Fruit fly (Drosophila melanogaster) whole organism, adult: ENCODE data around the gene Der-2.
A peak's percentile ranks its signal among the peaks of the same experiment; 100 is the strongest.

Source experiments
- CG11617 ChIP-seq: fragments of 200-800 bp; sonication (Bioruptor generic); optimal IDR thresholded peaks from 2 replicates; lab custom pipeline; 2017; ENCODE audit warnings: mild to moderate bottlenecking, missing biosample characterization, missing genetic modification reagents, missing genetic modification characterization
- CG12768 ChIP-seq: fragments of 200-800 bp; sonication (Bioruptor generic); optimal IDR thresholded peaks from 2 replicates; lab custom pipeline; 2017; ENCODE audit warnings: missing biosample characterization, missing genetic modification characterization, mild to moderate bottlenecking, moderate library complexity, missing genetic modification reagents
- CG14711 ChIP-seq: fragments of 200-800 bp; sonication (Bioruptor generic); optimal IDR thresholded peaks from 2 replicates; lab custom pipeline; 2018; ENCODE audit warnings: missing biosample characterization, mild to moderate bottlenecking, missing genetic modification characterization, moderate library complexity
- CG1620 ChIP-seq: fragments of 200-800 bp; sonication (Bioruptor generic); optimal IDR thresholded peaks from 2 replicates; lab custom pipeline; 2016; ENCODE audit warnings: missing biosample characterization, missing genetic modification characterization
- CG33017 ChIP-seq: fragments of 200-800 bp; sonication (Bioruptor generic); optimal IDR thresholded peaks from 2 replicates; lab custom pipeline; 2018; ENCODE audit warnings: missing biosample characterization, mild to moderate bottlenecking, missing genetic modification characterization, moderate library complexity
- CG5204 ChIP-seq: fragments of 200-800 bp; sonication (Bioruptor generic); optimal IDR thresholded peaks from 2 replicates; lab custom pipeline; 2016; ENCODE audit warnings: missing biosample characterization, missing genetic modification characterization
- CG7045 ChIP-seq: fragments of 200-800 bp; sonication (Bioruptor generic); optimal IDR thresholded peaks from 2 replicates; lab custom pipeline; 2017; ENCODE audit warnings: missing biosample characterization, mild to moderate bottlenecking, missing genetic modification characterization
- CG7101 ChIP-seq: fragments of 200-800 bp; sonication (Bioruptor generic); optimal IDR thresholded peaks from 2 replicates; lab custom pipeline; 2018; ENCODE audit warnings: missing biosample characterization, mild to moderate bottlenecking, missing genetic modification characterization, moderate library complexity
- Clk ChIP-seq: fragments of 200-800 bp; sonication (Bioruptor generic); optimal IDR thresholded peaks from 2 replicates; lab custom pipeline; 2017; ENCODE audit warnings: missing biosample characterization, missing genetic modification characterization
- Crg-1 ChIP-seq: fragments of 200-800 bp; sonication (Bioruptor generic); optimal IDR thresholded peaks from 2 replicates; lab custom pipeline; 2016; ENCODE audit warnings: missing biosample characterization, missing genetic modification characterization
- Hr96 ChIP-seq: fragments of 200-800 bp; sonication (Bioruptor generic); optimal IDR thresholded peaks from 2 replicates; lab custom pipeline; 2016; ENCODE audit warnings: missing biosample characterization, missing genetic modification characterization
- Mnt ChIP-seq: fragments of 200-800 bp; sonication (Bioruptor generic); optimal IDR thresholded peaks from 2 replicates; lab custom pipeline; 2016; ENCODE audit warnings: missing biosample characterization, mild to moderate bottlenecking, missing genetic modification characterization
- bab1 ChIP-seq: fragments of 200-800 bp; sonication (Bioruptor generic); optimal IDR thresholded peaks from 3 replicates; lab custom pipeline; 2019; ENCODE audit warnings: missing biosample characterization, mild to moderate bottlenecking, missing genetic modification characterization, moderate library complexity
- cic ChIP-seq: fragments of 200-800 bp; sonication (Bioruptor generic); optimal IDR thresholded peaks from 2 replicates; lab custom pipeline; 2017; ENCODE audit warnings: missing biosample characterization, mild to moderate bottlenecking, missing genetic modification characterization, moderate library complexity
- cnc ChIP-seq, 2 experiments: fragments of >200 bp; optimal IDR thresholded peaks; 2 replicates each; lab custom pipeline; 2017
- kay ChIP-seq: fragments of 200-800 bp; sonication (Bioruptor generic); peaks from one replicate; lab custom pipeline; 2016; ENCODE audit warnings: missing biosample characterization, missing genetic modification characterization, borderline replicate concordance
- ovo ChIP-seq: fragments of 200-800 bp; sonication (Bioruptor generic); optimal IDR thresholded peaks from 2 replicates; lab custom pipeline; 2016; ENCODE audit warnings: missing biosample characterization, missing genetic modification characterization
- pad ChIP-seq: fragments of 200-800 bp; sonication (Bioruptor generic); optimal IDR thresholded peaks from 3 replicates; lab custom pipeline; 2017; ENCODE audit warnings: missing biosample characterization, missing genetic modification characterization, mild to moderate bottlenecking, moderate library complexity, missing genetic modification reagents
- tj ChIP-seq: fragments of 200-800 bp; sonication (Bioruptor generic); optimal IDR thresholded peaks from 3 replicates; lab custom pipeline; 2017; ENCODE audit warnings: missing biosample characterization, mild to moderate bottlenecking, missing genetic modification characterization, moderate library complexity
- toe ChIP-seq: fragments of 200-800 bp; sonication (Bioruptor generic); optimal IDR thresholded peaks from 2 replicates; lab custom pipeline; 2016; ENCODE audit warnings: missing biosample characterization, missing genetic modification characterization

The Der-2 gene

DNA sequence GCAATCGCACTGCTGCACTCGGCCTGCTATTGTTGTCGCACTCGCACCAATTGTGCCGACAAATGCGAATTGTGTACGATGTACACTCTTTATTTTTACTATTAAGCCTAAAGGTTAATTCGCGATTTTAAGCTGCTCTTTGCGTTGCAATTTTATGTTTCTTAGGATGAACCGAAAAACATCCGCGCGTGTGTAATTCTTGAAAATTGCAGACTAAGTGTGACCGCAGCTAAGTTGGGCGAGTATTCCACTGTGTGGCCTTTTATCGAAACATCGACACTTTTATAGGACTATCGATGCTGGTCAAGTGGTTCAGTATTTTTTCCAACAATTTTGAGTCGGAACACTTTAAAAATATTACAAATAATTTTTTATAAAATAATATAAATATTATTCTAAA is 30.4 kb downstream of the Der-2 start, which contains the start of gene Pak3:
Pak3 (minus strand) TSS at position 225 of the 400 bp plus-strand sequence.
- TF ChIP-seq ovo (GFP tag; lab: Kevin White, UChicago) (no peak), kay (GFP tag; lab: Kevin White, UChicago) (peak; percentile 44), Hr96 (no peak), Mnt (GFP tag; lab: Kevin White, UChicago) (no peak), toe (GFP tag; lab: Kevin White, UChicago) (no peak), bab1 (peak; percentile 66), CG11617 (GFP tag; lab: Kevin White, UChicago) (no peak), cic (GFP tag; lab: Kevin White, UChicago) (no peak), Clk (GFP tag; lab: Kevin White, UChicago) (no peak), pad (GFP tag; lab: Kevin White, UChicago) (no peak), CG1620 (GFP tag; lab: Kevin White, UChicago) (peak; percentile 9), CG12768 (GFP tag; lab: Kevin White, UChicago) (no peak), CG33017 (tag; lab: Kevin White, UChicago) (peak; percentile 9), CG7045 (GFP tag; lab: Kevin White, UChicago) (no peak), CG5204 (GFP tag; lab: Kevin White, UChicago) (no peak), CG7101 (tag; lab: Kevin White, UChicago) (peak; percentile 22), tj (GFP tag; lab: Kevin White, UChicago) (no peak), CG14711 (tag; lab: Kevin White, UChicago) (peak; percentile 18), Crg-1 (no peak), cnc (optimal IDR thresholded peaks at IDR 0.05; lab: Kevin White, UChicago) (no peak)

DNA sequence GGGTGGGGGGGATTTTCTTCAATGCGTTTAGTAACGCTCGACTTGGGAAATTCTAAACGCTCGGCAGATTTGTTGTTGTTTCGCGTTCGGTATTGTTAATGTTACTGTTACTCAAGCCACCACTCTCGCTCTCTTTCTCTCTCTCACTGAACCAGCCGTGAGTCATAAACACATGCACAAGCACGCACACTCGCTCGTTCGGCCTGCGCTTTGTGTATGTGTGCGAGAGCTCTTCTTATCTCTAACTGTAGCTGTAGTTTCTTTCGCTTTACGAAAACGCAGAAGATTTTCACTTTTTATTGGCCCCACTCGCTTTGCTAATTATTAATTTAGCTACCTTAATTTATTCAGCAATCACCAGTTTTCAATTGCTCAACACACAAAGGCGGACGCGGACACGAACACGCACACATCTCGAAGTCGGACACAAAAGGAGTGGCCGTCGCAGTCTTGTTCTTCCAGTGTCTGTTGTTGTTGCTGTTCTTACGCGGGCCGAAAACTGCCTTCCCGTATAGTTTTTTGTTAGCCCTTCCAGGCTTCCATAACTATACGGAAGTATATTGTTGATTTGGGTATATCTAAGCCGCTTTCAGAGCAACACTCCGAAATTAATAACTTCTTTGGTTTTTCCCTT is 31.0 kb downstream of the Der-2 start:
- no peak for TF ChIP-seq CG7101 (tag; lab: Kevin White, UChicago)
- no peak for TF ChIP-seq tj (GFP tag; lab: Kevin White, UChicago)
- TF ChIP-seq Hr96, result no peak
- peak; percentile 52 for TF ChIP-seq pad (GFP tag; lab: Kevin White, UChicago)
- TF ChIP-seq ovo (GFP tag; lab: Kevin White, UChicago), result peak; percentile 47
- TF ChIP-seq Mnt (GFP tag; lab: Kevin White, UChicago), result peak; percentile 32
- no peak for TF ChIP-seq Crg-1
- TF ChIP-seq CG33017 (tag; lab: Kevin White, UChicago), result no peak
- TF ChIP-seq kay (GFP tag; lab: Kevin White, UChicago), result peak; percentile 99
- TF ChIP-seq cic (GFP tag; lab: Kevin White, UChicago), result peak; percentile 41
- TF ChIP-seq bab1, result no peak
- TF ChIP-seq CG12768 (GFP tag; lab: Kevin White, UChicago), result peak; percentile 4
- no peak for TF ChIP-seq Clk (GFP tag; lab: Kevin White, UChicago)
- TF ChIP-seq CG14711 (tag; lab: Kevin White, UChicago), result no peak
- TF ChIP-seq CG7045 (GFP tag; lab: Kevin White, UChicago), result no peak
- TF ChIP-seq cnc (optimal IDR thresholded peaks at IDR 0.05; lab: Kevin White, UChicago), result no peak
- TF ChIP-seq CG5204 (GFP tag; lab: Kevin White, UChicago), result no peak
- no peak for TF ChIP-seq CG11617 (GFP tag; lab: Kevin White, UChicago)
- no peak for TF ChIP-seq CG1620 (GFP tag; lab: Kevin White, UChicago)
- TF ChIP-seq toe (GFP tag; lab: Kevin White, UChicago), result no peak

DNA sequence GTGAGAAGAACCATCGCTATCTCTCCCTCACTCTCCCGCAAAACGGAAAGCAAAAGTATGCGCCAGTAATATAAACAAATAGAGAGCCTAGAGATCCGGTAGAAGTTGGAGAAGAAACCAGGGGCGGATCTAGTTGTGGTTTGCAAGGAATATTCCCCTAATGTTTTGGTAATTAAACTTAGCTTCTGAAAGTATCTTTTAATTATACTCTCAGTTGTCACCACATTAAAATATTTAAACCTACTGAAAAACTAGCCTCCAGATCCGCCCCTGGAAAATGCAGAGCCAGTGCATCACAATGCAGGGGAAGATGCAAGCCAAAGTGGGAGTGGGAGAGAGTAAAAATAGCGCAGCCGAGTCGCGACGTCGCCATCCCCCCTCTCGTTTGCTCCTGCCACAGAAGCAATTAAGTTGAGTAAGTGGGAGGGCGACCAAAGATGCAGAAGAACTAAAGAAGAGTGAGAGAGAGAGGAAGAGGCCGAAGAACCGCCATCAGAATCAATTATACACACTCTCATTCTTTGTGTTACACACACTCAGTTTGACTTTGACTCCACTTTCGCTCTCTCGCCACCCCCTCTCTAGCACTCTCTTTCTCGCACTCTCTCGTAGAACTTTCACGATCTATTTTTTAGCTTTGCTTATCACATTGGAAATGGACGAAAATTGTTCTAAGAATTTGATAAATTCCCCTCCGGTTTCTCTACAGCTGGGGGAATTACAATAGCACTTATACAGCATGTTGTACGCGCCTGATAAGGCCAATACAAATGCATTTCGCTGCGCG is 34.6 kb downstream of the Der-2 start:
- TF ChIP-seq ovo (GFP tag; lab: Kevin White, UChicago), result peak; percentile 41
- peak; percentile 92 for TF ChIP-seq CG5204 (GFP tag; lab: Kevin White, UChicago)
- peak; percentile 66 for TF ChIP-seq cic (GFP tag; lab: Kevin White, UChicago)
- TF ChIP-seq CG7045 (GFP tag; lab: Kevin White, UChicago), result peak; percentile 92
- TF ChIP-seq Hr96, result peak; percentile 88
- TF ChIP-seq bab1, result peak; percentile 94
- peak; percentile 95 for TF ChIP-seq kay (GFP tag; lab: Kevin White, UChicago)
- no peak for TF ChIP-seq cnc (optimal IDR thresholded peaks at IDR 0.05; lab: Kevin White, UChicago)
- no peak for TF ChIP-seq tj (GFP tag; lab: Kevin White, UChicago)
- TF ChIP-seq Crg-1, result peak; percentile 86
- peak; percentile 90 for TF ChIP-seq CG12768 (GFP tag; lab: Kevin White, UChicago)
- TF ChIP-seq Clk (GFP tag; lab: Kevin White, UChicago), result peak; percentile 91
- peak; percentile 98 for TF ChIP-seq pad (GFP tag; lab: Kevin White, UChicago)
- TF ChIP-seq CG14711 (tag; lab: Kevin White, UChicago), result peak; percentile 93
- peak; percentile 90 for TF ChIP-seq toe (GFP tag; lab: Kevin White, UChicago)
- peak; percentile 97 for TF ChIP-seq CG7101 (tag; lab: Kevin White, UChicago)
- peak; percentile 96 for TF ChIP-seq CG33017 (tag; lab: Kevin White, UChicago)
- peak; percentile 74 for TF ChIP-seq Mnt (GFP tag; lab: Kevin White, UChicago)
- TF ChIP-seq CG1620 (GFP tag; lab: Kevin White, UChicago), result peak; percentile 92
- peak; percentile 83 for TF ChIP-seq CG11617 (GFP tag; lab: Kevin White, UChicago)

DNA sequence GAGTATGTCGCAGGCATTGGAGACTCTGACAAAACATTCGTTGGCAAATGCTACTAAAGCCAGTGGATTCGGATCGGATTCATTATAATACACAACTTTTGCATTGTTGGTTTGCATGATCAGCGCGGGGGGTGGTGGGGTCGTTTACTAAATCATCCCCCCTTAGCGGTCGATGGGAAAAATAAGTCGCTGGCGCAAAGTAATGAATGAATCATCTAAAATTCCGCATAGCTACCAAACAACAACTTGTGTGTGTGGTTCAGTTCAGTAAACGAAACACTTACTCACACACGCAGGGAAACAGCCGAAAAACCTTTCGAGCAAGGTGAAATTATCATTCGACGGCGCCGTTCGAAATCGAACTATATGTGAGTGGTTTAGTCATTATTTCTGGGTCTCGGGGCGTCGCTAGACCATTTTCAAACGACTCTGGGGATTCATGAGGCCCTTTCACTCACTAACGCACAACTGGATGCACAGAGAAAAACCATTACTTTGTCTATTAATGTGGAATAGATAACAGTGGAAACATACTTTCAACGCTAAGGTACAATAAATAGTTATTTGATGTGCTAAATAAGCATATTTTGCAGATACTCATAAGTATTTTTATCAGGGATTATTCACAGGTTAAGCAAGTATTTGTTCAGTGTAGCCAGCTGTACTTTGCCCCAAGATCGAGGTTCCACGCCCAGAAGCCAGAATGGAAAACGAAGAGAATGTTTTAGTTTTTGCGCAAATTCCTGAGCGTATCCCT is 35.5 kb downstream of the Der-2 start:
- TF ChIP-seq cnc (optimal IDR thresholded peaks at IDR 0.05; lab: Kevin White, UChicago) (no peak), kay (GFP tag; lab: Kevin White, UChicago) (peak; percentile 94), CG1620 (GFP tag; lab: Kevin White, UChicago) (no peak), CG7101 (tag; lab: Kevin White, UChicago) (no peak), CG7045 (GFP tag; lab: Kevin White, UChicago) (no peak), Clk (GFP tag; lab: Kevin White, UChicago) (no peak), tj (GFP tag; lab: Kevin White, UChicago) (peak; percentile 41), ovo (GFP tag; lab: Kevin White, UChicago) (no peak), cic (GFP tag; lab: Kevin White, UChicago) (no peak), Mnt (GFP tag; lab: Kevin White, UChicago) (no peak), pad (GFP tag; lab: Kevin White, UChicago) (no peak), CG5204 (GFP tag; lab: Kevin White, UChicago) (peak; percentile 31), CG12768 (GFP tag; lab: Kevin White, UChicago) (peak; percentile 74), toe (GFP tag; lab: Kevin White, UChicago) (peak; percentile 33), bab1 (no peak), Crg-1 (no peak), CG11617 (GFP tag; lab: Kevin White, UChicago) (peak; percentile 73), Hr96 (no peak), CG33017 (tag; lab: Kevin White, UChicago) (peak; percentile 68), CG14711 (tag; lab: Kevin White, UChicago) (no peak)
